Worm (Caenorhabditis elegans) whole organism, L4 larva: ENCODE results near the gene K10B4.1.

Experiments
- F26F4.8 ChIP-seq: fragments of 200-800 bp; sonication (Bioruptor generic); conservative IDR thresholded peaks from 2 replicates; pipeline ENCODE4 v1.3.6; 2022; ENCODE audit warnings: missing genetic modification characterization, missing compliant biosample characterization
- F44E2.7 ChIP-seq: fragments of 200-800 bp; sonication (Bioruptor generic); IDR thresholded peaks from 2 replicates; pipeline ENCODE4 v2.1.2; 2022; ENCODE audit warnings: missing genetic modification characterization, missing compliant biosample characterization
- F49E8.2 ChIP-seq: sonication (generic microtip); optimal IDR thresholded peaks from 2 replicates; lab custom pipeline; 2016; ENCODE audit warnings: missing compliant biosample characterization, mild to moderate bottlenecking, missing genetic modification characterization, borderline replicate concordance
- T20F7.1 ChIP-seq: fragments of 200-800 bp; sonication (Bioruptor generic); optimal IDR thresholded peaks from 2 replicates; lab custom pipeline; 2018; ENCODE audit warnings: mild to moderate bottlenecking, missing genetic modification characterization, missing compliant biosample characterization
- Y105C5A.15 ChIP-seq: fragments of 200-800 bp; sonication (Bioruptor generic); IDR thresholded peaks from 2 replicates; pipeline ENCODE4 v1.3.6; 2022; ENCODE audit warnings: missing genetic modification characterization, missing compliant biosample characterization
- ZK337.2 ChIP-seq: fragments of 200-800 bp; sonication (Bioruptor generic); IDR thresholded peaks from 2 replicates; pipeline ENCODE4 v1.3.6; 2022; ENCODE audit warnings: missing genetic modification reagents, missing genetic modification characterization, missing compliant biosample characterization
- ZK546.5 ChIP-seq, 2 experiments: sonication (generic microtip); optimal IDR thresholded peaks; 2 replicates each; lab custom pipeline; 2017; ENCODE audit warnings: missing biosample characterization in 2 of 2, missing genetic modification characterization in 2 of 2
- aha-1 ChIP-seq: fragments of 150-350 bp; peaks from one replicate; lab custom pipeline; 2014; ENCODE audit warnings: missing biosample characterization, missing genetic modification characterization
- aly-2 ChIP-seq: sonication (generic microtip); optimal IDR thresholded peaks from 2 replicates; lab custom pipeline; 2018; ENCODE audit warnings: missing biosample characterization, missing genetic modification characterization
- ama-1 ChIP-seq: fragments of 150-350 bp; optimal IDR thresholded peaks from 2 replicates; lab custom pipeline; 2014; ENCODE audit warnings: inconsistent platforms, mixed read lengths
- ceh-32 ChIP-seq: sonication (generic microtip); optimal IDR thresholded peaks from 2 replicates; lab custom pipeline; 2016; ENCODE audit warnings: mild to moderate bottlenecking, missing genetic modification characterization, missing compliant biosample characterization; ENCODE audit not compliant: poor library complexity
- ceh-44 ChIP-seq: fragments of 200-800 bp; sonication (Bioruptor generic); IDR thresholded peaks from 2 replicates; pipeline ENCODE4 v1.3.6; 2022; ENCODE audit warnings: missing genetic modification reagents, missing genetic modification characterization, missing compliant biosample characterization
- daf-12 ChIP-seq: fragments of 150-350 bp; optimal IDR thresholded peaks from 2 replicates; lab custom pipeline; 2014; ENCODE audit warnings: missing biosample characterization, missing genetic modification reagents, missing genetic modification characterization
- daf-16 ChIP-seq, 3 experiments: sonication (generic microtip); optimal IDR thresholded peaks; 2 replicates each; lab custom pipeline; 2016 to 2017; ENCODE audit warnings: missing genetic modification characterization in 3 of 3, missing genetic modification reagents in 3 of 3, mild to moderate bottlenecking in 2 of 3, missing compliant biosample characterization in 2 of 3, missing biosample characterization in 1 of 3, moderate library complexity in 1 of 3
- daf-8 ChIP-seq: fragments of 200-800 bp; sonication (Bioruptor generic); IDR thresholded peaks from 2 replicates; pipeline ENCODE4 v1.3.6; 2022; ENCODE audit warnings: missing genetic modification characterization, missing compliant biosample characterization
- dmd-8 ChIP-seq: fragments of 200-800 bp; sonication (Bioruptor generic); IDR thresholded peaks from 2 replicates; pipeline ENCODE4 v1.3.6; 2022; ENCODE audit warnings: missing genetic modification characterization, missing compliant biosample characterization
- dpl-1 ChIP-seq: fragments of 150-350 bp; optimal IDR thresholded peaks from 2 replicates; lab custom pipeline; 2014; ENCODE audit warnings: missing biosample characterization, missing genetic modification reagents, missing genetic modification characterization
- duxl-1 ChIP-seq: sonication (generic microtip); optimal IDR thresholded peaks from 2 replicates; lab custom pipeline; 2016; ENCODE audit warnings: mild to moderate bottlenecking, missing genetic modification characterization, moderate library complexity, missing compliant biosample characterization; ENCODE audit not compliant: poor library complexity
- dve-1 ChIP-seq: sonication (generic microtip); optimal IDR thresholded peaks from 2 replicates; lab custom pipeline; 2017; ENCODE audit warnings: antibody characterized with exemption, mild to moderate bottlenecking, missing genetic modification characterization, missing compliant biosample characterization; ENCODE audit not compliant: insufficient read depth
- egl-43 ChIP-seq: fragments of 200-800 bp; sonication (Bioruptor generic); IDR thresholded peaks from 2 replicates; pipeline ENCODE4 v1.3.6; 2022; ENCODE audit warnings: missing genetic modification reagents, missing genetic modification characterization, missing compliant biosample characterization
- hif-1 ChIP-seq, 2 experiments: sonication (generic microtip); optimal IDR thresholded peaks; 2 replicates each; lab custom pipeline; 2016 to 2017; ENCODE audit warnings: missing compliant biosample characterization in 2 of 2, missing genetic modification characterization in 2 of 2, missing genetic modification reagents in 2 of 2, missing genotype in 2 of 2, mild to moderate bottlenecking in 1 of 2
- hlh-11 ChIP-seq: fragments of 200-800 bp; sonication (Bioruptor generic); optimal IDR thresholded peaks from 2 replicates; lab custom pipeline; 2018; ENCODE audit warnings: mild to moderate bottlenecking, missing genetic modification characterization, missing compliant biosample characterization
- hlh-30 ChIP-seq: sonication (generic microtip); optimal IDR thresholded peaks from 2 replicates; lab custom pipeline; 2017; ENCODE audit warnings: antibody characterized with exemption, mild to moderate bottlenecking, missing genetic modification characterization, missing compliant biosample characterization; ENCODE audit not compliant: insufficient read depth
- jun-1 ChIP-seq: fragments of 150-350 bp; optimal IDR thresholded peaks from 2 replicates; lab custom pipeline; 2014; ENCODE audit warnings: missing biosample characterization, missing genetic modification reagents, missing genetic modification characterization
- lim-7 ChIP-seq: fragments of 200-800 bp; sonication (Bioruptor generic); IDR thresholded peaks from 2 replicates; pipeline ENCODE4 v1.3.6; 2022; ENCODE audit warnings: missing genetic modification characterization, missing compliant biosample characterization
- lin-38 ChIP-seq: fragments of 200-800 bp; sonication (Bioruptor generic); IDR thresholded peaks from 2 replicates; pipeline ENCODE4 v1.3.6; 2022; ENCODE audit warnings: missing genetic modification reagents, missing genetic modification characterization, missing compliant biosample characterization
- mdl-1 ChIP-seq, 2 experiments: fragments of 150-350 bp in 1 of 2; sonication (generic microtip) in 1 of 2; optimal IDR thresholded peaks; 2 replicates each; lab custom pipeline; 2014 to 2017; ENCODE audit warnings: missing biosample characterization in 2 of 2, missing genetic modification characterization in 2 of 2
- mxl-3 ChIP-seq: fragments of 200-800 bp; sonication (Bioruptor generic); optimal IDR thresholded peaks from 2 replicates; lab custom pipeline; 2018; ENCODE audit warnings: mild to moderate bottlenecking, missing genetic modification characterization, missing compliant biosample characterization
- nhr-10 ChIP-seq: fragments of 150-350 bp; optimal IDR thresholded peaks from 2 replicates; lab custom pipeline; 2014; ENCODE audit warnings: missing biosample characterization, missing genetic modification characterization
- nhr-28 ChIP-seq: fragments of 150-350 bp; optimal IDR thresholded peaks from 2 replicates; lab custom pipeline; 2014; ENCODE audit warnings: missing biosample characterization, missing genetic modification characterization
- nhr-6 ChIP-seq: fragments of 150-350 bp; optimal IDR thresholded peaks from 2 replicates; lab custom pipeline; 2014; ENCODE audit warnings: missing biosample characterization, missing genetic modification characterization
- pqm-1 ChIP-seq: sonication (generic microtip); optimal IDR thresholded peaks from 2 replicates; lab custom pipeline; 2017; ENCODE audit warnings: missing biosample characterization, missing genetic modification characterization
- skn-1 ChIP-seq: fragments of 150-350 bp; optimal IDR thresholded peaks from 2 replicates; lab custom pipeline; 2014; ENCODE audit warnings: missing biosample characterization, missing genetic modification characterization
- spr-3 ChIP-seq: fragments of 200-800 bp; sonication (Bioruptor generic); optimal IDR thresholded peaks from 2 replicates; lab custom pipeline; 2018; ENCODE audit warnings: mild to moderate bottlenecking, missing genetic modification characterization, missing compliant biosample characterization
- tag-97 ChIP-seq: fragments of 200-800 bp; sonication (Bioruptor generic); IDR thresholded peaks from 2 replicates; pipeline ENCODE4 v1.3.6; 2022; ENCODE audit warnings: missing genetic modification characterization, missing compliant biosample characterization
- tra-1 ChIP-seq: fragments of 200-800 bp; sonication (Bioruptor generic); IDR thresholded peaks from 2 replicates; pipeline ENCODE4 v1.3.6; 2022; ENCODE audit warnings: missing genetic modification reagents, missing genetic modification characterization, missing compliant biosample characterization
- unc-62 ChIP-seq, 3 experiments: fragments of 150-350 bp in 1 of 3; sonication (generic microtip); optimal IDR thresholded peaks in 2 of 3; peaks in 1 of 3; 1 replicate in 1 of 3; 2 replicates in 2 of 3; lab custom pipeline; 2014 to 2017; ENCODE audit warnings: missing biosample characterization in 3 of 3, missing genetic modification characterization in 3 of 3, missing genetic modification reagents in 3 of 3, missing genotype in 1 of 3
- zip-2 ChIP-seq: fragments of 150-350 bp; optimal IDR thresholded peaks from 2 replicates; lab custom pipeline; 2014; ENCODE audit warnings: missing biosample characterization, missing genetic modification characterization

K10B4.1 gene

DNA sequence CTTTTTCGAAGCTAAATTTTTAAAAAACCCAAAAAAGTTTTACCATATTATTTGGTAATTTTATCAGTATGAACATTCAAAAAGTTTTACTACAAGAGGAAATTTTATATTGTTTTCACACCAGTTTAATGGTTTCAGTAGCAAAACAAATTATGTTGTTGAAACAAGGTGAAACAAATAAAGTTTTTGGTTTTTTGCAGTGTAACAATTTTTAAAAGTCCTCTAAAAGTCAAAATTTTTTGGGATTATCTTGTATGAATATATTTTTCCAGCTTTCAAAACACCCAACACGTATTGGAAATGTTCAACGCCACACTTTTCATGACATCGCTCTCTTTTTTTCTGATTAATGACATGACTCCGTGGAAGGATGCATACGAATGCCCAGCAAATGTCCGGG, 18.4 kb upstream of the K10B4.1 start, which contains the start of gene srt-54:
Gene srt-54, plus strand, starts transcription at position 301 of the 400 bp plus-strand sequence.
- TF ChIP-seq mdl-1 (tag; optimal IDR thresholded peaks at IDR 0.05; lab: Kevin White, UChicago) (no peak), unc-62 (GFP tag; optimal IDR thresholded peaks at IDR 0.05 in 1 of 2; lab: Kevin White, UChicago) (peak in 1 of 2 experiments; percentile 43), unc-62 (tag; optimal IDR thresholded peaks at IDR 0.05; lab: Kevin White, UChicago) (no peak)

DNA sequence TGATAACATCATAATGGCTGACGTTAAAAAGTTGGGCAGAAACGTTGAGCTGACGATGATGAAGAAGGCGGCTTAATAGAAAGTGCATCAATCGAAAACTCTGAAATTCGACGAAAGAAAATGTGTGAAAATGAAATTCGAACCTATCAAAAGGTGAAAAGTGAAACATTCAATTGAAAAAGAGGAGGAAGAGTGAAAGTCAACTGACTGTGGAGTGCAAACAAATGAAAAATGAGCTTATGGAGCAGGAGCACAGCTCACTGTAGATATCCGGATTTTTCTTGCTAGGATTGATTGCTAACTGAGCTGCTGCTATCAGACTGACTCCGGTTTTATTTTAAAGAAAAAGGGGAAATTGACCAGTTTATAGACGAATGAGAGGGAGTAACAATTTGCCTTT, 14.1 kb upstream of the K10B4.1 start, which contains the start of gene K10B4.3:
Gene K10B4.3, minus strand, starts transcription at position 101 of the 400 bp plus-strand sequence.
- TF ChIP-seq unc-62 (GFP tag; optimal IDR thresholded peaks at IDR 0.05 in 1 of 2; lab: Kevin White, UChicago): peak in 1 of 2 experiments; percentile 70
- TF ChIP-seq unc-62 (tag; optimal IDR thresholded peaks at IDR 0.05; lab: Kevin White, UChicago): no peak
- TF ChIP-seq T20F7.1 (GFP tag; lab: Kevin White, UChicago): no peak
- TF ChIP-seq, all 104 proteins: peak for 1

DNA sequence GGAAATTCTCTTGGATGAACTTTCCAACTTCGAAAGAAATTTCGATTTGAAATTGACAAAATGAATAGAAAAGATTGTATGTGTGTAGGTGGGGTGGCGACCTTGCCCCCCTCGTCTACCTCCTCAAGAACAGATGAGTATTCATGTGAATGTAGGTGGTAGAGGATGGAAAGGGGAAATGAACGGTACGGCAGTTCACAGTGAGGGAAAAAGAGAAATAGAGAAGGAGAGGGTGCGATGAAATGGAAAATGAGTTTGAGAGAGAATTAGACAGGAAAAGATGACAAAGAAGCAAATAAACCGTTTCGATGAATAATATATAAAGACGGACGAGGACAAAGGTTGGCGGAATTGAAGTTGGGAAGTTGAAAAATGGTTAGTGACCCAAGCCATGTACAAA, 13.3 kb upstream of the K10B4.1 start:
- TF ChIP-seq spr-3 (GFP tag; lab: Kevin White, UChicago) (no peak), ZK337.2 (no peak), hif-1 (tag; optimal IDR thresholded peaks at IDR 0.05; lab: Kevin White, UChicago) (no peak), dmd-8 (GFP tag; lab: Robert Waterston, UW) (no peak), dpl-1 (GFP tag; lab: Kevin White, UChicago) (no peak), mxl-3 (GFP tag; lab: Kevin White, UChicago) (no peak), ceh-44 (GFP tag; lab: Robert Waterston, UW) (no peak), dve-1 (tag; lab: Kevin White, UChicago) (peak; percentile 15), tra-1 (GFP tag; lab: Robert Waterston, UW) (no peak), Y105C5A.15 (GFP tag; lab: Robert Waterston, UW) (no peak), zip-2 (no peak), jun-1 (tag; lab: Kevin White, UChicago) (no peak), hlh-30 (tag; lab: Kevin White, UChicago) (peak; percentile 39), daf-8 (no peak), lim-7 (no peak), F44E2.7 (GFP tag; lab: Robert Waterston, UW) (no peak), ama-1 (lab: Kevin White, UChicago) (no peak), duxl-1 (tag; lab: Kevin White, UChicago) (no peak), daf-12 (tag; lab: Kevin White, UChicago) (no peak), skn-1 (tag; lab: Kevin White, UChicago) (no peak), hlh-11 (tag; lab: Kevin White, UChicago) (peak; percentile 11), ZK546.5 (tag; optimal IDR thresholded peaks at IDR 0.05; lab: Kevin White, UChicago) (no peak), aha-1 (tag; lab: Kevin White, UChicago) (peak; percentile 31), tag-97 (GFP tag; lab: Robert Waterston, UW) (no peak), aly-2 (no peak), daf-16 (GFP tag; optimal IDR thresholded peaks at IDR 0.05; lab: Kevin White, UChicago) (no peak), daf-16 (tag; optimal IDR thresholded peaks at IDR 0.05; lab: Kevin White, UChicago) (no peak), nhr-28 (tag; lab: Kevin White, UChicago) (peak; percentile 9), lin-38 (GFP tag; lab: Robert Waterston, UW) (no peak), F49E8.2 (no peak)

DNA sequence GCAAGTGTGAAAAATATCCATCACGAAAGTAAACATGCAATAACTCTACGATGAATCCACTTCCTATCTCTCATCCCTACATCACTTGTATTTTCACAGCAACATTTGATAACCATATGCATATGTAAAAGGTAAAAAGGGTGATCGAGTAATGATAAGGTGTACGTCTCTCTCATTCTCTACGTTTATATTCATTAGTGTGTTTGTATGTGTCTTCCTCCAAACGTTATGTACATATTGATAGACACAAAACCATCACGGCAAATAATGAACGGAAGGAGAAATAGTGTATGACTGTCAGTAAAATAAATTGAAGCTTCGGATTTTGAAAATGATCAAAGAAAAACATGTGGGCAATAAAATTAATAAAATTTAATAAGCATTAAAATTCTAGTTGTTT, 12.8 kb upstream of the K10B4.1 start:
- TF ChIP-seq F26F4.8: no peak
- no peak for TF ChIP-seq ceh-32 (tag; lab: Kevin White, UChicago)
- TF ChIP-seq egl-43 (GFP tag; lab: Robert Waterston, UW): no peak
- no peak for TF ChIP-seq daf-12 (tag; lab: Kevin White, UChicago)
- no peak for TF ChIP-seq daf-16 (GFP tag; optimal IDR thresholded peaks at IDR 0.05; lab: Kevin White, UChicago)
- TF ChIP-seq daf-16 (tag; optimal IDR thresholded peaks at IDR 0.05; lab: Kevin White, UChicago): peak; percentile 47
- peak; percentile 78 for TF ChIP-seq nhr-28 (tag; lab: Kevin White, UChicago)
- TF ChIP-seq nhr-6: peak; percentile 0
- no peak for TF ChIP-seq nhr-10
- peak; percentile 79 for TF ChIP-seq pqm-1 (tag; lab: Kevin White, UChicago)
